Worm (Caenorhabditis elegans) whole organism, early embryonic: ENCODE results near the gene metl-2.

Source experiments
- ama-1 ChIP-seq: fragments of 150-350 bp; optimal IDR thresholded peaks from 2 replicates; lab custom pipeline; 2014
- ets-7 ChIP-seq: sonication (generic microtip); optimal IDR thresholded peaks from 2 replicates; lab custom pipeline; 2016; ENCODE audit warnings: missing genotype, missing genetic modification characterization, missing compliant biosample characterization
- hnd-1 ChIP-seq: sonication (generic microtip); optimal IDR thresholded peaks from 2 replicates; lab custom pipeline; 2016; ENCODE audit warnings: missing genetic modification characterization, missing compliant biosample characterization
- scrt-1 ChIP-seq: fragments of 200-800 bp; sonication (Bioruptor generic); IDR thresholded peaks from 2 replicates; pipeline ENCODE4 v1.3.6; 2022; ENCODE audit warnings: missing genetic modification characterization, missing compliant biosample characterization
- tbx-11 ChIP-seq: fragments of 200-800 bp; sonication (Bioruptor generic); IDR thresholded peaks from 2 replicates; pipeline ENCODE4 v1.3.6; 2022; ENCODE audit warnings: missing genetic modification characterization, missing compliant biosample characterization

- TF ChIP-seq tbx-11 (no peak), scrt-1 (no peak), ama-1 (lab: Kevin White, UChicago) (no peak), ets-7 (no peak), hnd-1 (tag; lab: Kevin White, UChicago) (no peak)
Observed at ce11 chrII:15003410-15003809, 33.7 kb downstream of the metl-2 start, which contains the start of gene Y53F4B.10.
